Fruit fly (Drosophila melanogaster) whole organism, prepupa: ENCODE measurements around the gene tup.

Source experiments
- CG1621 ChIP-seq: fragments of 200-800 bp; sonication (Bioruptor generic); optimal IDR thresholded peaks from 3 replicates; lab custom pipeline; 2018; ENCODE audit warnings: missing biosample characterization, mild to moderate bottlenecking, missing genetic modification characterization
- CG3032 ChIP-seq: fragments of 200-800 bp; optimal IDR thresholded peaks from 2 replicates; lab custom pipeline; 2019; ENCODE audit warnings: missing biosample characterization, mild to moderate bottlenecking, missing genetic modification characterization, moderate library complexity
- CG4318 ChIP-seq: fragments of 200-800 bp; sonication (Bioruptor generic); optimal IDR thresholded peaks from 3 replicates; lab custom pipeline; 2017; ENCODE audit warnings: missing biosample characterization, mild to moderate bottlenecking, missing genetic modification characterization
- CG6854 ChIP-seq: fragments of 200-800 bp; sonication (Bioruptor generic); optimal IDR thresholded peaks from 2 replicates; lab custom pipeline; 2017; ENCODE audit warnings: missing biosample characterization, mild to moderate bottlenecking, missing genetic modification characterization
- Ets96B ChIP-seq: fragments of 200-800 bp; optimal IDR thresholded peaks from 2 replicates; lab custom pipeline; 2019; ENCODE audit warnings: missing biosample characterization, mild to moderate bottlenecking, missing genetic modification characterization, moderate library complexity
- Gug ChIP-seq: fragments of 200-800 bp; sonication (Bioruptor generic); IDR thresholded peaks from 2 replicates; pipeline ENCODE4 v1.3.6; 2022; ENCODE audit warnings: missing biosample characterization, missing genetic modification characterization
- esn ChIP-seq: fragments of 200-800 bp; sonication (Bioruptor generic); optimal IDR thresholded peaks from 2 replicates; lab custom pipeline; 2016; ENCODE audit warnings: missing biosample characterization, mild to moderate bottlenecking, missing genetic modification characterization, moderate library complexity
- lz ChIP-seq: fragments of 200-800 bp; sonication (Bioruptor generic); optimal IDR thresholded peaks from 3 replicates; lab custom pipeline; 2016; ENCODE audit warnings: missing biosample characterization, missing genetic modification characterization
- net ChIP-seq: fragments of 200-800 bp; sonication (Bioruptor generic); optimal IDR thresholded peaks from 3 replicates; lab custom pipeline; 2016; ENCODE audit warnings: missing biosample characterization, missing genetic modification characterization
- salr ChIP-seq, 2 experiments: fragments of 200-800 bp; sonication (Bioruptor generic); optimal IDR thresholded peaks; 3 replicates each; lab custom pipeline; 2016 to 2018; ENCODE audit warnings: missing biosample characterization in 2 of 2, missing genetic modification characterization in 2 of 2, mild to moderate bottlenecking in 1 of 2

dm6 chr2L:18886904-18887303, 5.8 kb upstream of the tup start:
- TF ChIP-seq Ets96B (tag; lab: Kevin White, UChicago), result no peak
- no peak for TF ChIP-seq Gug (GFP tag; lab: Robert Waterston, UW)
- TF ChIP-seq CG1621 (tag; lab: Kevin White, UChicago), result no peak
- no peak for TF ChIP-seq CG6854 (GFP tag; lab: Kevin White, UChicago)
- TF ChIP-seq net (GFP tag; lab: Kevin White, UChicago), result no peak
- no peak for TF ChIP-seq CG3032 (tag; lab: Kevin White, UChicago)
- TF ChIP-seq CG4318 (GFP tag; lab: Kevin White, UChicago), result no peak
- no peak for TF ChIP-seq salr (GFP tag; optimal IDR thresholded peaks at IDR 0.05; lab: Kevin White, UChicago)
- no peak for TF ChIP-seq lz
- no peak for TF ChIP-seq esn (GFP tag; lab: Kevin White, UChicago)
